Fruit fly (Drosophila melanogaster) whole organism, embryonic: Measurements from ENCODE around the gene CG11307.

Experiments used
- Antp ChIP-seq: fragments of 200-800 bp; sonication (Bioruptor generic); optimal IDR thresholded peaks from 3 replicates; lab custom pipeline; 2016; ENCODE audit warnings: missing biosample characterization, missing genetic modification characterization
- CG1024 ChIP-seq: fragments of 200-800 bp; sonication (Bioruptor generic); IDR thresholded peaks from 2 replicates; pipeline ENCODE4 v1.3.6; 2022; ENCODE audit warnings: missing biosample characterization, missing genetic modification characterization
- CG11093 ChIP-seq: fragments of 200-800 bp; sonication (Bioruptor generic); IDR thresholded peaks from 3 replicates; pipeline ENCODE4 v1.3.6; 2022; ENCODE audit warnings: missing biosample characterization, missing genetic modification characterization
- CG13624 ChIP-seq: fragments of 200-800 bp; sonication (Bioruptor generic); optimal IDR thresholded peaks from 2 replicates; lab custom pipeline; 2016; ENCODE audit warnings: missing biosample characterization, missing genetic modification characterization
- CG15696 ChIP-seq: fragments of 200-800 bp; sonication (Bioruptor generic); optimal IDR thresholded peaks from 2 replicates; lab custom pipeline; 2019; ENCODE audit warnings: missing biosample characterization, mild to moderate bottlenecking, missing genetic modification characterization, moderate library complexity
- CG17328 ChIP-seq: fragments of 200-800 bp; sonication (Bioruptor generic); IDR thresholded peaks from 2 replicates; pipeline ENCODE4 v1.3.6; 2022; ENCODE audit warnings: missing biosample characterization, missing genetic modification characterization
- CG2120 ChIP-seq: fragments of 200-800 bp; sonication (Bioruptor generic); optimal IDR thresholded peaks from 3 replicates; lab custom pipeline; 2016; ENCODE audit warnings: missing biosample characterization, missing genetic modification characterization
- CG2199 ChIP-seq: fragments of 200-800 bp; sonication (Bioruptor generic); IDR thresholded peaks from 3 replicates; pipeline ENCODE4 v1.3.6; 2022; ENCODE audit warnings: missing biosample characterization, missing genetic modification characterization
- CG2202 ChIP-seq: fragments of 200-800 bp; sonication (Bioruptor generic); optimal IDR thresholded peaks from 2 replicates; lab custom pipeline; 2018; ENCODE audit warnings: missing biosample characterization, mild to moderate bottlenecking, missing genetic modification characterization
- CG3163 ChIP-seq: fragments of 200-800 bp; sonication (Bioruptor generic); optimal IDR thresholded peaks from 3 replicates; lab custom pipeline; 2016; ENCODE audit warnings: missing biosample characterization, missing genetic modification characterization
- CG32772 ChIP-seq: fragments of 200-800 bp; sonication (Bioruptor generic); IDR thresholded peaks from 2 replicates; pipeline ENCODE4 v1.3.6; 2022; ENCODE audit warnings: missing biosample characterization, missing genetic modification characterization
- CG3281 ChIP-seq: fragments of 200-800 bp; sonication (Bioruptor generic); optimal IDR thresholded peaks from 3 replicates; lab custom pipeline; 2017; ENCODE audit warnings: missing biosample characterization, mild to moderate bottlenecking, missing genetic modification characterization
- CG34224 ChIP-seq: fragments of 200-800 bp; sonication (Bioruptor generic); IDR thresholded peaks from 3 replicates; pipeline ENCODE4 v1.3.6; 2022; ENCODE audit warnings: missing biosample characterization, missing genetic modification characterization; ENCODE audit not compliant: partially characterized antibody
- CG3995 ChIP-seq: fragments of 200-800 bp; sonication (Bioruptor generic); optimal IDR thresholded peaks from 3 replicates; lab custom pipeline; 2016; ENCODE audit warnings: missing biosample characterization, missing genetic modification characterization
- CG4854 ChIP-seq: fragments of 200-800 bp; sonication (Bioruptor generic); optimal IDR thresholded peaks from 2 replicates; lab custom pipeline; 2016; ENCODE audit warnings: missing biosample characterization, missing genetic modification characterization, inconsistent platforms
- CG6791 ChIP-seq: fragments of 200-800 bp; sonication (Bioruptor generic); IDR thresholded peaks from 3 replicates; pipeline ENCODE4 v1.3.6; 2022; ENCODE audit warnings: missing biosample characterization, missing genetic modification characterization; ENCODE audit not compliant: partially characterized antibody
- CG7987 ChIP-seq: fragments of 200-800 bp; sonication (Bioruptor generic); optimal IDR thresholded peaks from 2 replicates; lab custom pipeline; 2018; ENCODE audit warnings: missing biosample characterization, mild to moderate bottlenecking, missing genetic modification characterization, moderate library complexity
- CG8089 ChIP-seq: fragments of 200-800 bp; sonication (Bioruptor generic); optimal IDR thresholded peaks from 3 replicates; lab custom pipeline; 2016; ENCODE audit warnings: missing biosample characterization, missing genetic modification characterization
- Deaf1 ChIP-seq: fragments of 200-800 bp; optimal IDR thresholded peaks from 3 replicates; lab custom pipeline; 2019; ENCODE audit warnings: missing biosample characterization, mild to moderate bottlenecking, missing genetic modification characterization, moderate library complexity
- Dfd ChIP-seq, 2 experiments: fragments of >200 bp; optimal IDR thresholded peaks; 2 replicates each; lab custom pipeline; 2017; ENCODE audit warnings: missing biosample characterization in 2 of 2, missing genetic modification characterization in 2 of 2
- Dip2 ChIP-seq: fragments of 200-800 bp; sonication (Bioruptor generic); IDR thresholded peaks from 2 replicates; pipeline ENCODE4 v1.3.6; 2022; ENCODE audit warnings: missing biosample characterization, missing genetic modification characterization
- GATAe ChIP-seq: fragments of 200-800 bp; sonication (Bioruptor generic); conservative IDR thresholded peaks from 2 replicates; pipeline ENCODE4 v1.3.6; 2022; ENCODE audit warnings: missing biosample characterization, missing genetic modification characterization
- Jarid2 ChIP-seq: fragments of 200-800 bp; sonication (Bioruptor generic); optimal IDR thresholded peaks from 3 replicates; lab custom pipeline; 2017; ENCODE audit warnings: mild to moderate bottlenecking, missing biosample characterization, missing genetic modification reagents, missing genetic modification characterization
- Max ChIP-seq: fragments of 200-800 bp; sonication (Bioruptor generic); optimal IDR thresholded peaks from 2 replicates; lab custom pipeline; 2016; ENCODE audit warnings: missing biosample characterization, mild to moderate bottlenecking, missing genetic modification characterization
- Med ChIP-seq: fragments of 200-800 bp; sonication (Bioruptor generic); peaks from one replicate; lab custom pipeline; 2016; ENCODE audit warnings: missing biosample characterization, missing genetic modification characterization, mild to moderate bottlenecking, inconsistent platforms, moderate library complexity
- Mrtf ChIP-seq: fragments of 200-800 bp; sonication (Bioruptor generic); IDR thresholded peaks from 3 replicates; pipeline ENCODE4 v1.3.6; 2022; ENCODE audit warnings: missing biosample characterization, missing genetic modification characterization
- Neu2 ChIP-seq: fragments of 200-800 bp; sonication (Bioruptor generic); optimal IDR thresholded peaks from 3 replicates; lab custom pipeline; 2016; ENCODE audit warnings: missing biosample characterization, missing genetic modification characterization, borderline replicate concordance
- Nf-YA ChIP-seq: fragments of 200-800 bp; sonication (Bioruptor generic); IDR thresholded peaks from 2 replicates; pipeline ENCODE4 v1.3.6; 2022; ENCODE audit warnings: missing biosample characterization, missing genetic modification characterization
- Sox100B ChIP-seq: fragments of 200-800 bp; sonication (Bioruptor generic); optimal IDR thresholded peaks from 3 replicates; lab custom pipeline; 2018; ENCODE audit warnings: missing biosample characterization, mild to moderate bottlenecking, missing genetic modification characterization
- Spps ChIP-seq: fragments of 200-800 bp; sonication (Bioruptor generic); optimal IDR thresholded peaks from 2 replicates; lab custom pipeline; 2018; ENCODE audit warnings: missing biosample characterization, mild to moderate bottlenecking, missing genetic modification characterization
- btn ChIP-seq: fragments of 200-800 bp; sonication (Bioruptor generic); optimal IDR thresholded peaks from 2 replicates; lab custom pipeline; 2016; ENCODE audit warnings: missing biosample characterization, missing genetic modification characterization
- crc ChIP-seq: fragments of 200-800 bp; sonication (Bioruptor generic); optimal IDR thresholded peaks from 2 replicates; lab custom pipeline; 2016; ENCODE audit warnings: missing biosample characterization, missing genetic modification characterization
- grn ChIP-seq: fragments of 200-800 bp; sonication (Bioruptor generic); optimal IDR thresholded peaks from 3 replicates; lab custom pipeline; 2017; ENCODE audit warnings: missing biosample characterization, missing genetic modification characterization
- hbn ChIP-seq: fragments of 200-800 bp; sonication (Bioruptor generic); IDR thresholded peaks from 2 replicates; pipeline ENCODE4 v1.3.6; 2022; ENCODE audit warnings: missing biosample characterization, missing genetic modification characterization; ENCODE audit not compliant: partially characterized antibody
- jigr1 ChIP-seq: fragments of 200-800 bp; sonication (Bioruptor generic); IDR thresholded peaks from 3 replicates; pipeline ENCODE4 v1.3.6; 2022; ENCODE audit warnings: missing biosample characterization, missing genetic modification characterization
- jumu ChIP-seq: fragments of 200-800 bp; sonication (Bioruptor generic); optimal IDR thresholded peaks from 3 replicates; lab custom pipeline; 2016; ENCODE audit warnings: missing biosample characterization, missing genetic modification characterization
- lilli ChIP-seq: fragments of 200-800 bp; sonication (Bioruptor generic); optimal IDR thresholded peaks from 3 replicates; lab custom pipeline; 2016; ENCODE audit warnings: missing biosample characterization, missing genetic modification characterization
- nom ChIP-seq: fragments of 200-800 bp; sonication (Bioruptor generic); optimal IDR thresholded peaks from 2 replicates; lab custom pipeline; 2017; ENCODE audit warnings: missing biosample characterization, missing genetic modification characterization, mild to moderate bottlenecking, moderate library complexity, missing genetic modification reagents
- org-1 ChIP-seq: fragments of 200-800 bp; sonication (Bioruptor generic); optimal IDR thresholded peaks from 2 replicates; lab custom pipeline; 2017; ENCODE audit warnings: missing biosample characterization, missing genetic modification characterization
- p53 ChIP-seq: fragments of 200-800 bp; sonication (Bioruptor generic); optimal IDR thresholded peaks from 2 replicates; lab custom pipeline; 2016; ENCODE audit warnings: missing biosample characterization, missing genetic modification characterization
- peb ChIP-seq: fragments of 200-800 bp; sonication (Bioruptor generic); IDR thresholded peaks from 2 replicates; pipeline ENCODE4 v1.3.6; 2022; ENCODE audit warnings: missing biosample characterization, missing genetic modification characterization
- pros ChIP-seq: fragments of 200-800 bp; sonication (Bioruptor generic); optimal IDR thresholded peaks from 3 replicates; lab custom pipeline; 2019; ENCODE audit warnings: missing biosample characterization, mild to moderate bottlenecking, missing genetic modification characterization, moderate library complexity
- ro ChIP-seq: fragments of 200-800 bp; sonication (Bioruptor generic); IDR thresholded peaks from 2 replicates; pipeline ENCODE4 v1.3.6; 2022; ENCODE audit warnings: missing biosample characterization, missing genetic modification characterization
- row ChIP-seq: fragments of 200-800 bp; sonication (Bioruptor generic); IDR thresholded peaks from 3 replicates; pipeline ENCODE4 v1.3.6; 2022; ENCODE audit warnings: missing biosample characterization, missing genetic modification characterization
- salm ChIP-seq: fragments of 200-800 bp; sonication (Bioruptor generic); optimal IDR thresholded peaks from 2 replicates; lab custom pipeline; 2018; ENCODE audit warnings: missing biosample characterization, mild to moderate bottlenecking, missing genetic modification characterization
- seq ChIP-seq: fragments of 200-800 bp; sonication (Bioruptor generic); IDR thresholded peaks from 2 replicates; pipeline ENCODE4 v1.3.6; 2022; ENCODE audit warnings: missing biosample characterization, missing genetic modification characterization
- unc-4 ChIP-seq: fragments of 200-800 bp; sonication (Bioruptor generic); IDR thresholded peaks from 2 replicates; pipeline ENCODE4 v1.3.6; 2022; ENCODE audit warnings: missing biosample characterization, missing genetic modification characterization; ENCODE audit not compliant: partially characterized antibody
- wor ChIP-seq: fragments of 200-800 bp; sonication (Bioruptor generic); IDR thresholded peaks from 2 replicates; pipeline ENCODE4 v1.3.6; 2022; ENCODE audit warnings: missing biosample characterization, missing genetic modification characterization
- yki ChIP-seq: fragments of >200 bp; optimal IDR thresholded peaks from 3 replicates; lab custom pipeline; 2018
- z ChIP-seq: fragments of 200-800 bp; sonication (Bioruptor generic); IDR thresholded peaks from 3 replicates; pipeline ENCODE4 v1.3.6; 2022; ENCODE audit warnings: missing biosample characterization, missing genetic modification characterization
- zen2 ChIP-seq: fragments of 200-800 bp; sonication (Bioruptor generic); IDR thresholded peaks from 3 replicates; pipeline ENCODE4 v1.3.6; 2022; ENCODE audit warnings: missing biosample characterization, missing genetic modification characterization; ENCODE audit not compliant: partially characterized antibody

The CG11307 gene

dm6 chr3L:21598337-21598736 is 19.1 kb upstream of the CG11307 start (continued):
- peak; percentile 35 for TF ChIP-seq yki
- no peak for TF ChIP-seq Spps
- no peak for TF ChIP-seq ro (GFP tag; lab: Robert Waterston, UW)
- no peak for TF ChIP-seq p53 (GFP tag; lab: Kevin White, UChicago)
- TF ChIP-seq CG34224 (GFP tag; lab: Robert Waterston, UW), result peak; percentile 55; the same call in 1 of the 3 replicates
- peak; percentile 28; the same call in 1 of the 2 replicates for TF ChIP-seq unc-4
- TF ChIP-seq crc (GFP tag; lab: Kevin White, UChicago), result no peak
- no peak for TF ChIP-seq CG32772 (GFP tag; lab: Robert Waterston, UW)
- TF ChIP-seq btn (GFP tag; lab: Kevin White, UChicago), result no peak
- no peak for TF ChIP-seq Max (GFP tag; lab: Kevin White, UChicago)
- peak; percentile 38; the same call in 2 of the 3 replicates for TF ChIP-seq zen2 (GFP tag; lab: Robert Waterston, UW)
- TF ChIP-seq seq (GFP tag; lab: Robert Waterston, UW), result peak; percentile 85; the same call in 1 of the 2 replicates
- TF ChIP-seq jumu (GFP tag; lab: Kevin White, UChicago), result no peak
- no peak for TF ChIP-seq Antp (GFP tag; lab: Kevin White, UChicago)
- TF ChIP-seq pros (GFP tag; lab: Kevin White, UChicago), result peak; percentile 9
- no peak for TF ChIP-seq CG15696 (tag; lab: Kevin White, UChicago)
- peak; percentile 20; the same call in 1 of the 2 replicates for TF ChIP-seq peb (GFP tag; lab: Robert Waterston, UW)
- 0 out of 2 replicates have a peak, but pooled peaks have one; percentile 5 for TF ChIP-seq Nf-YA (GFP tag; lab: Robert Waterston, UW)
- TF ChIP-seq CG13624 (GFP tag; lab: Kevin White, UChicago), result no peak
- TF ChIP-seq org-1 (GFP tag; lab: Kevin White, UChicago), result no peak
- 0 out of 3 replicates have a peak, but pooled peaks have one; percentile 15 for TF ChIP-seq row
- TF ChIP-seq grn, result peak; percentile 7
- no peak for TF ChIP-seq Med (GFP tag; lab: Kevin White, UChicago)
- TF ChIP-seq CG17328 (GFP tag; lab: Robert Waterston, UW), result no peak
- peak; percentile 27; the same call in 1 of the 2 replicates for TF ChIP-seq hbn (GFP tag; lab: Robert Waterston, UW)
- TF ChIP-seq CG2202, result no peak
- peak in 1 of 2 experiments; percentile 25 for TF ChIP-seq Dfd (GFP tag; optimal IDR thresholded peaks at IDR 0.05; lab: Kevin White, UChicago)
- TF ChIP-seq Deaf1 (tag; lab: Kevin White, UChicago), result peak; percentile 92
- no peak for TF ChIP-seq GATAe (GFP tag; lab: Robert Waterston, UW)
- TF ChIP-seq Sox100B (GFP tag; lab: Kevin White, UChicago), result no peak
- TF ChIP-seq Mrtf (GFP tag; lab: Robert Waterston, UW), result no peak
- no peak for TF ChIP-seq CG2120 (GFP tag; lab: Kevin White, UChicago)
- TF ChIP-seq CG6791 (GFP tag; lab: Robert Waterston, UW), result 0 out of 3 replicates have a peak, but pooled peaks have one; percentile 30
- no peak for TF ChIP-seq lilli (GFP tag; lab: Kevin White, UChicago)
- TF ChIP-seq CG2199 (GFP tag; lab: Robert Waterston, UW), result 0 out of 3 replicates have a peak, but pooled peaks have one; percentile 28
- no peak for TF ChIP-seq CG3995
- TF ChIP-seq CG7987, result no peak
- TF ChIP-seq Jarid2 (GFP tag; lab: Kevin White, UChicago), result peak; percentile 38
- 0 out of 3 replicates have a peak, but pooled peaks have one; percentile 6 for TF ChIP-seq z (GFP tag; lab: Robert Waterston, UW)
- TF ChIP-seq CG3281, result no peak
- TF ChIP-seq CG11093 (GFP tag; lab: Robert Waterston, UW), result no peak
- no peak for TF ChIP-seq Neu2 (GFP tag; lab: Kevin White, UChicago)
- TF ChIP-seq CG8089 (GFP tag; lab: Kevin White, UChicago), result no peak
- peak; percentile 98 for TF ChIP-seq CG3163
- TF ChIP-seq Dip2 (GFP tag; lab: Robert Waterston, UW), result no peak
- TF ChIP-seq CG1024 (GFP tag; lab: Robert Waterston, UW), result no peak
- TF ChIP-seq wor (GFP tag; lab: Robert Waterston, UW), result no peak
- no peak for TF ChIP-seq jigr1 (GFP tag; lab: Robert Waterston, UW)
- TF ChIP-seq CG4854 (GFP tag; lab: Kevin White, UChicago), result no peak
- no peak for TF ChIP-seq salm (tag; lab: Kevin White, UChicago)
- peak; percentile 4 for TF ChIP-seq nom
